Fruit fly (Drosophila melanogaster) whole organism, embryonic: ENCODE measurements around the gene CG17321.

Experiments used
- Atf3 ChIP-seq: fragments of 200-800 bp; sonication (Bioruptor generic); optimal IDR thresholded peaks from 3 replicates; lab custom pipeline; 2016; ENCODE audit warnings: missing biosample characterization, missing genetic modification characterization
- Atf6 ChIP-seq: fragments of 200-800 bp; sonication (Bioruptor generic); IDR thresholded peaks from 2 replicates; pipeline ENCODE4 v1.3.6; 2022; ENCODE audit warnings: missing biosample characterization, missing genetic modification characterization
- Bgb ChIP-seq: fragments of 200-800 bp; sonication (Bioruptor generic); IDR thresholded peaks from 2 replicates; pipeline ENCODE4 v1.3.6; 2022; ENCODE audit warnings: missing biosample characterization, missing genetic modification characterization; ENCODE audit not compliant: partially characterized antibody
- Blimp-1 ChIP-seq: fragments of 200-800 bp; sonication (Bioruptor generic); optimal IDR thresholded peaks from 3 replicates; lab custom pipeline; 2018; ENCODE audit warnings: missing biosample characterization, missing genetic modification characterization, mild to moderate bottlenecking, moderate library complexity, missing genetic modification reagents
- CG10147 ChIP-seq: fragments of 200-800 bp; sonication (Bioruptor generic); optimal IDR thresholded peaks from 2 replicates; lab custom pipeline; 2019; ENCODE audit warnings: missing biosample characterization, mild to moderate bottlenecking, missing genetic modification characterization, moderate library complexity
- CG10321 ChIP-seq: fragments of 200-800 bp; sonication (Bioruptor generic); IDR thresholded peaks from 2 replicates; pipeline ENCODE4 v1.3.6; 2022; ENCODE audit warnings: missing biosample characterization, missing genetic modification characterization
- CG11723 ChIP-seq: fragments of 200-800 bp; sonication (Bioruptor generic); optimal IDR thresholded peaks from 2 replicates; lab custom pipeline; 2017; ENCODE audit warnings: missing biosample characterization, mild to moderate bottlenecking, missing genetic modification characterization
- CG13123 ChIP-seq: fragments of 200-800 bp; sonication (Bioruptor generic); optimal IDR thresholded peaks from 2 replicates; lab custom pipeline; 2016; ENCODE audit warnings: missing biosample characterization, missing genetic modification characterization
- CG15514 ChIP-seq: fragments of 200-800 bp; sonication (Bioruptor generic); optimal IDR thresholded peaks from 3 replicates; lab custom pipeline; 2017; ENCODE audit warnings: missing biosample characterization, missing genetic modification characterization, mild to moderate bottlenecking, moderate library complexity, missing genetic modification reagents
- CG15601 ChIP-seq: fragments of 200-800 bp; sonication (Bioruptor generic); optimal IDR thresholded peaks from 3 replicates; lab custom pipeline; 2019; ENCODE audit warnings: missing biosample characterization, mild to moderate bottlenecking, missing genetic modification characterization, moderate library complexity
- CG17328 ChIP-seq: fragments of 200-800 bp; sonication (Bioruptor generic); IDR thresholded peaks from 2 replicates; pipeline ENCODE4 v1.3.6; 2022; ENCODE audit warnings: missing biosample characterization, missing genetic modification characterization
- CG17361 ChIP-seq: fragments of 200-800 bp; sonication (Bioruptor generic); IDR thresholded peaks from 3 replicates; pipeline ENCODE4 v1.3.6; 2022; ENCODE audit warnings: missing biosample characterization, missing genetic modification characterization
- CG1792 ChIP-seq: fragments of 200-800 bp; sonication (Bioruptor generic); optimal IDR thresholded peaks from 2 replicates; lab custom pipeline; 2016; ENCODE audit warnings: missing biosample characterization, missing genetic modification characterization
- CG2199 ChIP-seq: fragments of 200-800 bp; sonication (Bioruptor generic); IDR thresholded peaks from 3 replicates; pipeline ENCODE4 v1.3.6; 2022; ENCODE audit warnings: missing biosample characterization, missing genetic modification characterization
- CG4730 ChIP-seq: fragments of 200-800 bp; sonication (Bioruptor generic); IDR thresholded peaks from 2 replicates; pipeline ENCODE4 v1.3.6; 2022; ENCODE audit warnings: missing biosample characterization, missing genetic modification characterization
- CG7745 ChIP-seq: fragments of 200-800 bp; sonication (Bioruptor generic); optimal IDR thresholded peaks from 2 replicates; lab custom pipeline; 2018; ENCODE audit warnings: missing biosample characterization, mild to moderate bottlenecking, missing genetic modification characterization, moderate library complexity
- CG7928 ChIP-seq: fragments of 200-800 bp; sonication (Bioruptor generic); optimal IDR thresholded peaks from 2 replicates; lab custom pipeline; 2017; ENCODE audit warnings: missing biosample characterization, mild to moderate bottlenecking, missing genetic modification characterization
- CG8388 ChIP-seq: fragments of 200-800 bp; sonication (Bioruptor generic); optimal IDR thresholded peaks from 2 replicates; lab custom pipeline; 2019; ENCODE audit warnings: missing biosample characterization, mild to moderate bottlenecking, missing genetic modification characterization, moderate library complexity
- CTCF ChIP-seq: fragments of 200-800 bp; sonication (Bioruptor generic); optimal IDR thresholded peaks from 2 replicates; lab custom pipeline; 2017; ENCODE audit warnings: missing biosample characterization, mild to moderate bottlenecking, missing genetic modification characterization, moderate library complexity
- Doc3 ChIP-seq: fragments of 200-800 bp; sonication (Bioruptor generic); IDR thresholded peaks from 3 replicates; pipeline ENCODE4 v1.3.6; 2022; ENCODE audit warnings: missing biosample characterization, missing genetic modification characterization; ENCODE audit not compliant: partially characterized antibody
- Elba2 ChIP-seq: fragments of 200-800 bp; sonication (Bioruptor generic); optimal IDR thresholded peaks from 3 replicates; lab custom pipeline; 2016; ENCODE audit warnings: missing biosample characterization, missing genetic modification characterization
- HLH3B ChIP-seq: fragments of 200-800 bp; sonication (Bioruptor generic); IDR thresholded peaks from 2 replicates; pipeline ENCODE4 v1.3.6; 2022; ENCODE audit warnings: missing biosample characterization, missing genetic modification characterization
- PHDP ChIP-seq: fragments of 200-800 bp; sonication (Bioruptor generic); optimal IDR thresholded peaks from 3 replicates; lab custom pipeline; 2018; ENCODE audit warnings: missing biosample characterization, mild to moderate bottlenecking, missing genetic modification characterization, moderate library complexity
- Pdp1 ChIP-seq, 2 experiments: fragments of 200-800 bp; sonication (Bioruptor generic); optimal IDR thresholded peaks; 3 replicates each; lab custom pipeline; 2016; ENCODE audit warnings: missing biosample characterization in 2 of 2, missing genetic modification characterization in 2 of 2, mild to moderate bottlenecking in 1 of 2, moderate library complexity in 1 of 2
- Six4 ChIP-seq: fragments of 200-800 bp; sonication (Bioruptor generic); optimal IDR thresholded peaks from 2 replicates; lab custom pipeline; 2016; ENCODE audit warnings: missing biosample characterization, missing genetic modification characterization
- amos ChIP-seq: fragments of 200-800 bp; sonication (Bioruptor generic); IDR thresholded peaks from 2 replicates; pipeline ENCODE4 v1.3.6; 2022; ENCODE audit warnings: missing biosample characterization, missing genetic modification characterization; ENCODE audit not compliant: partially characterized antibody
- bab2 ChIP-seq: fragments of 200-800 bp; sonication (Bioruptor generic); optimal IDR thresholded peaks from 2 replicates; lab custom pipeline; 2016; ENCODE audit warnings: missing biosample characterization, missing genetic modification characterization
- chn ChIP-seq: fragments of 200-800 bp; sonication (Bioruptor generic); optimal IDR thresholded peaks from 2 replicates; lab custom pipeline; 2016; ENCODE audit warnings: missing biosample characterization, missing genetic modification characterization
- fd3F ChIP-seq: fragments of 200-800 bp; sonication (Bioruptor generic); optimal IDR thresholded peaks from 2 replicates; lab custom pipeline; 2018; ENCODE audit warnings: missing biosample characterization, mild to moderate bottlenecking, missing genetic modification characterization, moderate library complexity
- ftz-f1 ChIP-seq: fragments of 200-800 bp; sonication (Bioruptor generic); optimal IDR thresholded peaks from 2 replicates; lab custom pipeline; 2016; ENCODE audit warnings: missing biosample characterization, missing genetic modification characterization
- gem ChIP-seq: fragments of 200-800 bp; sonication (Bioruptor generic); optimal IDR thresholded peaks from 2 replicates; lab custom pipeline; 2019; ENCODE audit warnings: missing biosample characterization, mild to moderate bottlenecking, missing genetic modification characterization, moderate library complexity
- kay ChIP-seq: fragments of 200-800 bp; sonication (Bioruptor generic); optimal IDR thresholded peaks from 2 replicates; lab custom pipeline; 2016; ENCODE audit warnings: missing biosample characterization, missing genetic modification characterization
- knrl ChIP-seq: fragments of 200-800 bp; sonication (Bioruptor generic); IDR thresholded peaks from 3 replicates; pipeline ENCODE4 v1.3.6; 2022; ENCODE audit warnings: missing biosample characterization, missing genetic modification characterization; ENCODE audit not compliant: partially characterized antibody
- lola ChIP-seq, 3 experiments: fragments of >200 bp in 2 of 3; fragments of 200-800 bp in 1 of 3; sonication (Bioruptor generic) in 1 of 3; optimal IDR thresholded peaks; 2 replicates each; lab custom pipeline; 2017 to 2019; ENCODE audit warnings: missing biosample characterization in 3 of 3, missing genetic modification characterization in 3 of 3, mild to moderate bottlenecking in 1 of 3, moderate library complexity in 1 of 3
- onecut ChIP-seq: fragments of 200-800 bp; sonication (Bioruptor generic); IDR thresholded peaks from 2 replicates; pipeline ENCODE4 v1.3.6; 2022; ENCODE audit warnings: missing biosample characterization, missing genetic modification characterization
- pum ChIP-seq: fragments of 200-800 bp; sonication (Bioruptor generic); optimal IDR thresholded peaks from 2 replicates; lab custom pipeline; 2016; ENCODE audit warnings: missing biosample characterization, missing genetic modification characterization
- sens ChIP-seq: fragments of 200-800 bp; sonication (Bioruptor generic); peaks from one replicate; lab custom pipeline; 2016; ENCODE audit warnings: missing biosample characterization, missing genetic modification characterization
- so ChIP-seq: fragments of 200-800 bp; sonication (Bioruptor generic); IDR thresholded peaks from 3 replicates; pipeline ENCODE4 v1.3.6; 2022; ENCODE audit warnings: missing biosample characterization, missing genetic modification characterization
- sob ChIP-seq: fragments of 200-800 bp; sonication (Bioruptor generic); IDR thresholded peaks from 2 replicates; pipeline ENCODE4 v1.3.6; 2022; ENCODE audit warnings: missing biosample characterization, missing genetic modification characterization
- stwl ChIP-seq: fragments of 200-800 bp; sonication (Bioruptor generic); optimal IDR thresholded peaks from 3 replicates; lab custom pipeline; 2018; ENCODE audit warnings: missing biosample characterization, mild to moderate bottlenecking, missing genetic modification characterization, moderate library complexity
- tap ChIP-seq: fragments of 200-800 bp; optimal IDR thresholded peaks from 3 replicates; lab custom pipeline; 2019; ENCODE audit warnings: missing biosample characterization, mild to moderate bottlenecking, missing genetic modification characterization, moderate library complexity
- tna ChIP-seq: fragments of 200-800 bp; sonication (Bioruptor generic); IDR thresholded peaks from 2 replicates; pipeline ENCODE4 v1.3.6; 2022; ENCODE audit warnings: missing biosample characterization, missing genetic modification characterization; ENCODE audit not compliant: partially characterized antibody
- unpg ChIP-seq: fragments of 200-800 bp; sonication (Bioruptor generic); optimal IDR thresholded peaks from 3 replicates; lab custom pipeline; 2018; ENCODE audit warnings: missing biosample characterization, mild to moderate bottlenecking, missing genetic modification characterization, moderate library complexity
- wdn ChIP-seq: fragments of 200-800 bp; sonication (Bioruptor generic); IDR thresholded peaks from 2 replicates; pipeline ENCODE4 v1.3.6; 2022; ENCODE audit warnings: missing biosample characterization, missing genetic modification characterization
- z ChIP-seq: fragments of 200-800 bp; sonication (Bioruptor generic); IDR thresholded peaks from 3 replicates; pipeline ENCODE4 v1.3.6; 2022; ENCODE audit warnings: missing biosample characterization, missing genetic modification characterization
- zfh2 ChIP-seq: fragments of 200-800 bp; sonication (Bioruptor generic); optimal IDR thresholded peaks from 2 replicates; lab custom pipeline; 2016; ENCODE audit warnings: missing biosample characterization, missing genetic modification characterization

Gene CG17321

DNA sequence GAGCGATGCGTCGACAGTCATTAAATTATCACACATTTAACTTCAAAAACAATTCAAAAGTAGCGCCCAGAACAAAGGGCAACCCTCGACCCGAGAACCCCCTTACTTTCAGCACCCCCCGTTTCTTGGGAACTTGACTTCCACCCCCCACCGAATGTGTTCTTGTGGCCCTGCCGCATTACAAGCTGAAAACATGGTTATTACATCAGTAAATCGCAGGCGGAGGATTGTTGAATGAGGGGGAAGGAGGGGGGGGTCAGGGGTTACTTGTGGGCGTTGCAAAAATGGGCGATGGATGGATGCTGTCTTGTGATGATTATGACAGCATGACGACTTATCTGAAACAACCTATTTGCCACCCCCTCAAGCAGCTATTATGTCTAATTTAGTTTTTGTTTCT is 29.8 kb upstream of the CG17321 start (continued):
- TF ChIP-seq Doc3 (GFP tag; lab: Robert Waterston, UW) (no peak), CG15601 (tag; lab: Kevin White, UChicago) (no peak), fd3F (GFP tag; lab: Kevin White, UChicago) (no peak), bab2 (GFP tag; lab: Kevin White, UChicago) (no peak), CG15514 (GFP tag; lab: Kevin White, UChicago) (no peak), PHDP (tag; lab: Kevin White, UChicago) (no peak), wdn (GFP tag; lab: Robert Waterston, UW) (no peak)

- TF ChIP-seq sens (GFP tag; lab: Kevin White, UChicago) (peak; percentile 21), CTCF (GFP tag; lab: Kevin White, UChicago) (peak; percentile 59), chn (no peak), stwl (peak; percentile 16), knrl (GFP tag; lab: Robert Waterston, UW) (peak; percentile 39; the same call in 2 of the 3 replicates), ftz-f1 (peak; percentile 70), CG2199 (GFP tag; lab: Robert Waterston, UW) (peak; percentile 21; the same call in 1 of the 3 replicates), amos (GFP tag; lab: Robert Waterston, UW) (peak; percentile 48; the same call in 1 of the 2 replicates), Bgb (GFP tag; lab: Robert Waterston, UW) (peak; percentile 65), CG17361 (GFP tag; lab: Robert Waterston, UW) (no peak)
Observed at dm6 chr2L:18818397-18818796, 26.6 kb upstream of the CG17321 start.

- TF ChIP-seq Pdp1 (GFP tag; optimal IDR thresholded peaks at IDR 0.05; lab: Kevin White, UChicago) (peak in 1 of 2 experiments; percentile 77), lola (GFP tag; optimal IDR thresholded peaks at IDR 0.05; lab: Kevin White, UChicago) (no peak), gem (tag; lab: Kevin White, UChicago) (no peak), kay (GFP tag; lab: Kevin White, UChicago) (no peak)
Observed at dm6 chr2L:18819044-18819443, 25.9 kb upstream of the CG17321 start, which contains the start of gene Ugt36F1. TSS of gene Ugt36F1 (plus strand) at chr2L:18819344.

dm6 chr2L:18822805-18823204 is 22.2 kb upstream of the CG17321 start:
- TF ChIP-seq CG7745 (tag; lab: Kevin White, UChicago): no peak
- TF ChIP-seq zfh2 (GFP tag; lab: Kevin White, UChicago): no peak
- peak; percentile 69 for TF ChIP-seq sob (GFP tag; lab: Robert Waterston, UW)
- TF ChIP-seq Atf6: peak; percentile 69
- peak; percentile 32; the same call in 1 of the 2 replicates for TF ChIP-seq CG17328
- TF ChIP-seq CG11723 (GFP tag; lab: Kevin White, UChicago): peak; percentile 39
- TF ChIP-seq CG4730: 0 out of 2 replicates have a peak, but pooled peaks have one; percentile 15
- peak; percentile 19 for TF ChIP-seq CG13123 (GFP tag; lab: Kevin White, UChicago)
- peak; percentile 68 for TF ChIP-seq onecut (GFP tag; lab: Robert Waterston, UW)
- peak; percentile 21; the same call in 1 of the 2 replicates for TF ChIP-seq HLH3B (GFP tag; lab: Robert Waterston, UW)
- no peak for TF ChIP-seq Atf3 (GFP tag; lab: Kevin White, UChicago)
- TF ChIP-seq z (GFP tag; lab: Robert Waterston, UW): 0 out of 3 replicates have a peak, but pooled peaks have one; percentile 45
- no peak for TF ChIP-seq tap (tag; lab: Kevin White, UChicago)
- no peak for TF ChIP-seq CG10147 (GFP tag; lab: Kevin White, UChicago)
- TF ChIP-seq unpg: peak; percentile 54
- TF ChIP-seq CG8388 (GFP tag; lab: Kevin White, UChicago): peak; percentile 11
- TF ChIP-seq CG1792 (GFP tag; lab: Kevin White, UChicago): peak; percentile 45
- no peak for TF ChIP-seq so (GFP tag; lab: Robert Waterston, UW)
- TF ChIP-seq pum (GFP tag; lab: Kevin White, UChicago): no peak
- TF ChIP-seq knrl (GFP tag; lab: Robert Waterston, UW): no peak
- no peak; the same call in 1 of the 2 replicates for TF ChIP-seq CG10321 (GFP tag; lab: Robert Waterston, UW)
- TF ChIP-seq Elba2 (GFP tag; lab: Kevin White, UChicago): no peak
- no peak for TF ChIP-seq CG7928
- TF ChIP-seq Six4 (GFP tag; lab: Kevin White, UChicago): peak; percentile 4
- no peak for TF ChIP-seq Blimp-1 (GFP tag; lab: Kevin White, UChicago)
- peak; percentile 85 for TF ChIP-seq sens (GFP tag; lab: Kevin White, UChicago)
- TF ChIP-seq tna (GFP tag; lab: Robert Waterston, UW): no peak
